Fruit fly (Drosophila melanogaster) whole organism, embryonic: ENCODE data around the gene CG42240.

Experiments used
- ATbp ChIP-seq: fragments of 200-800 bp; sonication (Bioruptor generic); optimal IDR thresholded peaks from 2 replicates; lab custom pipeline; 2017; ENCODE audit warnings: missing biosample characterization, mild to moderate bottlenecking, missing genetic modification characterization, missing genetic modification reagents
- Atf3 ChIP-seq: fragments of 200-800 bp; sonication (Bioruptor generic); optimal IDR thresholded peaks from 3 replicates; lab custom pipeline; 2016; ENCODE audit warnings: missing biosample characterization, missing genetic modification characterization
- CG10209 ChIP-seq: fragments of 200-800 bp; sonication (Bioruptor generic); optimal IDR thresholded peaks from 3 replicates; lab custom pipeline; 2017; ENCODE audit warnings: missing biosample characterization, mild to moderate bottlenecking, missing genetic modification characterization, missing genetic modification reagents
- CG11093 ChIP-seq: fragments of 200-800 bp; sonication (Bioruptor generic); IDR thresholded peaks from 3 replicates; pipeline ENCODE4 v1.3.6; 2022; ENCODE audit warnings: missing biosample characterization, missing genetic modification characterization
- CG11723 ChIP-seq: fragments of 200-800 bp; sonication (Bioruptor generic); optimal IDR thresholded peaks from 2 replicates; lab custom pipeline; 2017; ENCODE audit warnings: missing biosample characterization, mild to moderate bottlenecking, missing genetic modification characterization
- CG12236 ChIP-seq: fragments of 200-800 bp; sonication (Bioruptor generic); optimal IDR thresholded peaks from 2 replicates; lab custom pipeline; 2016; ENCODE audit warnings: missing biosample characterization, missing genetic modification characterization
- CG12391 ChIP-seq: fragments of 200-800 bp; sonication (Bioruptor generic); optimal IDR thresholded peaks from 3 replicates; lab custom pipeline; 2018; ENCODE audit warnings: missing biosample characterization, mild to moderate bottlenecking, missing genetic modification characterization, moderate library complexity
- CG16863 ChIP-seq: fragments of 200-800 bp; sonication (Bioruptor generic); optimal IDR thresholded peaks from 3 replicates; lab custom pipeline; 2016; ENCODE audit warnings: missing biosample characterization, missing genetic modification characterization
- CG17328 ChIP-seq: fragments of 200-800 bp; sonication (Bioruptor generic); IDR thresholded peaks from 2 replicates; pipeline ENCODE4 v1.3.6; 2022; ENCODE audit warnings: missing biosample characterization, missing genetic modification characterization
- CG17612 ChIP-seq: fragments of 200-800 bp; sonication (Bioruptor generic); IDR thresholded peaks from 2 replicates; pipeline ENCODE4 v1.3.6; 2022; ENCODE audit warnings: missing biosample characterization, missing genetic modification characterization
- CG17829 ChIP-seq: fragments of 200-800 bp; optimal IDR thresholded peaks from 2 replicates; lab custom pipeline; 2019; ENCODE audit warnings: missing biosample characterization, mild to moderate bottlenecking, missing genetic modification characterization, moderate library complexity
- CG18011 ChIP-seq: fragments of 200-800 bp; sonication (Bioruptor generic); optimal IDR thresholded peaks from 2 replicates; lab custom pipeline; 2017; ENCODE audit warnings: missing biosample characterization, missing genetic modification characterization, mild to moderate bottlenecking, moderate library complexity, missing genotype
- CG31224 ChIP-seq: fragments of 200-800 bp; sonication (Bioruptor generic); IDR thresholded peaks from 2 replicates; pipeline ENCODE4 v1.3.6; 2022; ENCODE audit warnings: missing biosample characterization, missing genetic modification characterization
- CG33557 ChIP-seq: fragments of 200-800 bp; sonication (Bioruptor generic); optimal IDR thresholded peaks from 2 replicates; lab custom pipeline; 2019; ENCODE audit warnings: missing biosample characterization, mild to moderate bottlenecking, missing genetic modification characterization, moderate library complexity
- CG34422 ChIP-seq: fragments of 200-800 bp; sonication (Bioruptor generic); IDR thresholded peaks from 3 replicates; pipeline ENCODE4 v1.3.6; 2022; ENCODE audit warnings: missing biosample characterization, missing genetic modification characterization
- CG6791 ChIP-seq: fragments of 200-800 bp; sonication (Bioruptor generic); IDR thresholded peaks from 3 replicates; pipeline ENCODE4 v1.3.6; 2022; ENCODE audit warnings: missing biosample characterization, missing genetic modification characterization; ENCODE audit not compliant: partially characterized antibody
- CG8359 ChIP-seq: fragments of 200-800 bp; sonication (Bioruptor generic); optimal IDR thresholded peaks from 2 replicates; lab custom pipeline; 2017; ENCODE audit warnings: missing biosample characterization, mild to moderate bottlenecking, missing genetic modification characterization, borderline replicate concordance
- CkIIα-i1 ChIP-seq: fragments of 200-800 bp; sonication (Bioruptor generic); IDR thresholded peaks from 2 replicates; pipeline ENCODE4 v1.3.6; 2022; ENCODE audit warnings: missing biosample characterization, missing genetic modification characterization
- Doc2 ChIP-seq: fragments of 200-800 bp; sonication (Bioruptor generic); IDR thresholded peaks from 2 replicates; pipeline ENCODE4 v1.3.6; 2022; ENCODE audit warnings: missing biosample characterization, missing genetic modification characterization
- Drgx ChIP-seq: fragments of 200-800 bp; sonication (Bioruptor generic); IDR thresholded peaks from 2 replicates; pipeline ENCODE4 v1.3.6; 2022; ENCODE audit warnings: missing biosample characterization, missing genetic modification characterization
- E2f1 ChIP-seq: fragments of 200-800 bp; sonication (Bioruptor generic); IDR thresholded peaks from 2 replicates; pipeline ENCODE4 v1.3.6; 2022; ENCODE audit warnings: missing biosample characterization, missing genetic modification characterization
- Fer2 ChIP-seq: fragments of 200-800 bp; sonication (Bioruptor generic); optimal IDR thresholded peaks from 2 replicates; lab custom pipeline; 2018; ENCODE audit warnings: missing biosample characterization, mild to moderate bottlenecking, missing genetic modification characterization, moderate library complexity
- Fer3 ChIP-seq: fragments of 200-800 bp; sonication (Bioruptor generic); optimal IDR thresholded peaks from 2 replicates; lab custom pipeline; 2018; ENCODE audit warnings: missing biosample characterization, mild to moderate bottlenecking, missing genetic modification characterization, moderate library complexity
- HLH54F ChIP-seq: fragments of 200-800 bp; sonication (Bioruptor generic); optimal IDR thresholded peaks from 3 replicates; lab custom pipeline; 2016; ENCODE audit warnings: missing biosample characterization, missing genetic modification characterization
- Hmr ChIP-seq: fragments of 200-800 bp; sonication (Bioruptor generic); optimal IDR thresholded peaks from 3 replicates; lab custom pipeline; 2017; ENCODE audit warnings: mild to moderate bottlenecking, missing biosample characterization, missing genetic modification reagents, missing genetic modification characterization
- Hr3 ChIP-seq: fragments of 200-800 bp; sonication (Bioruptor generic); optimal IDR thresholded peaks from 3 replicates; lab custom pipeline; 2016; ENCODE audit warnings: missing biosample characterization, missing genetic modification characterization
- NC2α ChIP-seq: fragments of 200-800 bp; sonication (Bioruptor generic); optimal IDR thresholded peaks from 2 replicates; lab custom pipeline; 2016; ENCODE audit warnings: missing biosample characterization, missing genetic modification characterization
- Nf-YC ChIP-seq: fragments of 200-800 bp; optimal IDR thresholded peaks from 3 replicates; lab custom pipeline; 2019; ENCODE audit warnings: missing biosample characterization, mild to moderate bottlenecking, missing genetic modification characterization, moderate library complexity
- Sry-δ ChIP-seq: fragments of 200-800 bp; sonication (Bioruptor generic); optimal IDR thresholded peaks from 2 replicates; lab custom pipeline; 2016; ENCODE audit warnings: missing biosample characterization, missing genetic modification characterization
- Stat92E ChIP-seq, 3 experiments: fragments of >200 bp in 2 of 3; fragments of 200-800 bp in 1 of 3; sonication (Bioruptor generic) in 1 of 3; optimal IDR thresholded peaks; 2 replicates each; lab custom pipeline; 2017 to 2019; ENCODE audit warnings: missing biosample characterization in 3 of 3, missing genetic modification characterization in 3 of 3, mild to moderate bottlenecking in 1 of 3, moderate library complexity in 1 of 3
- Vsx1 ChIP-seq: fragments of 200-800 bp; sonication (Bioruptor generic); optimal IDR thresholded peaks from 2 replicates; lab custom pipeline; 2017; ENCODE audit warnings: missing biosample characterization, mild to moderate bottlenecking, missing genetic modification characterization, missing genetic modification reagents
- bigmax ChIP-seq: fragments of 200-800 bp; sonication (Bioruptor generic); optimal IDR thresholded peaks from 2 replicates; lab custom pipeline; 2018; ENCODE audit warnings: missing biosample characterization, mild to moderate bottlenecking, missing genetic modification characterization
- btn ChIP-seq: fragments of 200-800 bp; sonication (Bioruptor generic); optimal IDR thresholded peaks from 2 replicates; lab custom pipeline; 2016; ENCODE audit warnings: missing biosample characterization, missing genetic modification characterization
- chif ChIP-seq, 2 experiments: fragments of 200-800 bp; sonication (Bioruptor generic); optimal IDR thresholded peaks; 3 replicates each; lab custom pipeline; 2016; ENCODE audit warnings: missing biosample characterization in 2 of 2, missing genetic modification characterization in 2 of 2
- crc ChIP-seq: fragments of 200-800 bp; sonication (Bioruptor generic); optimal IDR thresholded peaks from 2 replicates; lab custom pipeline; 2016; ENCODE audit warnings: missing biosample characterization, missing genetic modification characterization
- cwo ChIP-seq: fragments of 200-800 bp; sonication (Bioruptor generic); optimal IDR thresholded peaks from 3 replicates; lab custom pipeline; 2017; ENCODE audit warnings: missing biosample characterization, missing genetic modification characterization, mild to moderate bottlenecking, moderate library complexity, missing genetic modification reagents
- dan ChIP-seq: fragments of 200-800 bp; sonication (Bioruptor generic); IDR thresholded peaks from 2 replicates; pipeline ENCODE4 v1.3.6; 2022; ENCODE audit warnings: missing biosample characterization, missing genetic modification characterization
- dm ChIP-seq: fragments of 200-800 bp; sonication (Bioruptor generic); optimal IDR thresholded peaks from 3 replicates; lab custom pipeline; 2016; ENCODE audit warnings: missing biosample characterization, missing genetic modification characterization
- gce ChIP-seq: fragments of 200-800 bp; sonication (Bioruptor generic); IDR thresholded peaks from 3 replicates; pipeline ENCODE4 v1.3.6; 2022; ENCODE audit warnings: missing biosample characterization, missing genetic modification characterization
- mam ChIP-seq: fragments of 200-800 bp; sonication (Bioruptor generic); optimal IDR thresholded peaks from 3 replicates; lab custom pipeline; 2016; ENCODE audit warnings: missing biosample characterization, missing genetic modification characterization
- oc ChIP-seq: fragments of 200-800 bp; sonication (Bioruptor generic); optimal IDR thresholded peaks from 2 replicates; lab custom pipeline; 2018; ENCODE audit warnings: missing biosample characterization, mild to moderate bottlenecking, missing genetic modification characterization, moderate library complexity
- otp ChIP-seq: fragments of 200-800 bp; sonication (Bioruptor generic); IDR thresholded peaks from 3 replicates; pipeline ENCODE4, ENCODE4 v1.3.6; 2022; ENCODE audit warnings: missing biosample characterization, missing genetic modification characterization
- pan ChIP-seq, 4 experiments: fragments of >200 bp in 3 of 4; fragments of 200-800 bp in 1 of 4; sonication (Bioruptor generic) in 1 of 4; optimal IDR thresholded peaks in 3 of 4; IDR thresholded peaks in 1 of 4; 2 replicates each; pipeline versions ENCODE4 v1.3.6 to Lab custom; 2017 to 2022; ENCODE audit warnings: missing biosample characterization in 2 of 4, missing genetic modification characterization in 2 of 4, mixed read lengths in 1 of 4
- rib ChIP-seq: fragments of 200-800 bp; sonication (Bioruptor generic); IDR thresholded peaks from 2 replicates; pipeline ENCODE4 v1.3.6; 2022; ENCODE audit warnings: missing biosample characterization, missing genetic modification characterization
- schlank ChIP-seq: fragments of 200-800 bp; sonication (Bioruptor generic); optimal IDR thresholded peaks from 2 replicates; lab custom pipeline; 2018; ENCODE audit warnings: missing biosample characterization, mild to moderate bottlenecking, missing genetic modification characterization
- slou ChIP-seq: fragments of 200-800 bp; sonication (Bioruptor generic); optimal IDR thresholded peaks from 3 replicates; lab custom pipeline; 2016; ENCODE audit warnings: missing biosample characterization, missing genetic modification characterization
- tna ChIP-seq: fragments of 200-800 bp; sonication (Bioruptor generic); IDR thresholded peaks from 2 replicates; pipeline ENCODE4 v1.3.6; 2022; ENCODE audit warnings: missing biosample characterization, missing genetic modification characterization; ENCODE audit not compliant: partially characterized antibody
- toy ChIP-seq: fragments of 200-800 bp; sonication (Bioruptor generic); IDR thresholded peaks from 2 replicates; pipeline ENCODE4 v1.3.6; 2022; ENCODE audit warnings: missing biosample characterization, missing genetic modification characterization
- vvl ChIP-seq: fragments of 200-800 bp; sonication (Bioruptor generic); IDR thresholded peaks from 2 replicates; pipeline ENCODE4 v1.3.6; 2022; ENCODE audit warnings: missing biosample characterization, missing genetic modification characterization
- wdn ChIP-seq: fragments of 200-800 bp; sonication (Bioruptor generic); IDR thresholded peaks from 2 replicates; pipeline ENCODE4 v1.3.6; 2022; ENCODE audit warnings: missing biosample characterization, missing genetic modification characterization

CG42240 gene

DNA sequence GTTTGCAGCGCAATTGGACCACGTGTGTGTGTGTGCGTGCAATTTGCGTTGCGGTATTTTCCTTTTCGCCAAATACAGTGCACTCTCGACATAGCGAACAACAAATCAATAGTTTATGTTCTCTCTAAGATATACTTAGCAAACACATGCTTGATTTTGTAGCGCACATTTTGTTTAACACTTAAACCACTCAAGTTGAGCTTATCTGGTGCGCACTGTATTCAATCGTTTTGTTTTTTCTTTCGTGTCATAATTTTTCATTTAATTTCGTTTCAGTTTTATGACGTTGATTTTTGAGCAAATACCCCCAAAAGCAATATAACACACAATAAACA, 35.7 kb downstream of the CG42240 start (continued):
- TF ChIP-seq CG31224 (peak; percentile 78), vvl (peak; percentile 95), Stat92E (GFP tag; optimal IDR thresholded peaks at IDR 0.05; lab: Kevin White, UChicago) (no peak), CG11723 (GFP tag; lab: Kevin White, UChicago) (peak; percentile 59), CG17612 (GFP tag; lab: Robert Waterston, UW) (0 out of 2 replicates have a peak, but pooled peaks have one; percentile 41), oc (tag; lab: Kevin White, UChicago) (peak; percentile 76), E2f1 (GFP tag; lab: Robert Waterston, UW) (peak; percentile 84), rib (GFP tag; lab: Robert Waterston, UW) (peak; percentile 94), otp (GFP tag; lab: Robert Waterston, UW) (peak; percentile 76), CG12236 (peak; percentile 61), bigmax (no peak), CG10209 (GFP tag; lab: Kevin White, UChicago) (peak; percentile 82), CG8359 (GFP tag; lab: Kevin White, UChicago) (no peak), CG11093 (GFP tag; lab: Robert Waterston, UW) (peak; percentile 80; the same call in 2 of the 3 replicates), dan (GFP tag; lab: Robert Waterston, UW) (no peak), Doc2 (GFP tag; lab: Robert Waterston, UW) (peak; percentile 55; the same call in 1 of the 2 replicates), toy (GFP tag; lab: Robert Waterston, UW) (peak; percentile 78; the same call in 1 of the 2 replicates), Drgx (GFP tag; lab: Robert Waterston, UW) (peak; percentile 96), btn (peak; percentile 61), CkIIα-i1 (GFP tag; lab: Robert Waterston, UW) (0 out of 2 replicates have a peak, but pooled peaks have one; percentile 42), CG17328 (GFP tag; lab: Robert Waterston, UW) (peak; percentile 85), Hr3 (peak; percentile 59), Vsx1 (GFP tag; lab: Kevin White, UChicago) (peak; percentile 42), wdn (GFP tag; lab: Robert Waterston, UW) (peak; percentile 91), Fer2 (peak; percentile 86), schlank (tag; lab: Kevin White, UChicago) (peak; percentile 89), Sry-δ (GFP tag; lab: Kevin White, UChicago) (peak; percentile 37), slou (GFP tag; lab: Kevin White, UChicago) (peak; percentile 75), tna (GFP tag; lab: Robert Waterston, UW) (no peak), CG16863 (peak; percentile 67), Atf3 (peak; percentile 57), Fer3 (tag; lab: Kevin White, UChicago) (peak; percentile 90), CG18011 (GFP tag; lab: Kevin White, UChicago) (peak; percentile 60), cwo (peak; percentile 81), HLH54F (peak; percentile 86), CG17829 (tag; lab: Kevin White, UChicago) (peak; percentile 59), CG34422 (GFP tag; lab: Robert Waterston, UW) (peak; percentile 93), pan (optimal IDR thresholded peaks at IDR 0.05; lab: Kevin White, UChicago) (no peak), pan (GFP tag; optimal IDR thresholded peaks at IDR 0.05 in 1 of 2, IDR thresholded peaks at IDR 0.05 in 1 of 2) (peak in 1 of 2 experiments; percentile 93), CG6791 (GFP tag; lab: Robert Waterston, UW) (no peak), CG12391 (tag; lab: Kevin White, UChicago) (peak; percentile 79), dm (GFP tag; lab: Kevin White, UChicago) (peak; percentile 75), crc (GFP tag; lab: Kevin White, UChicago) (peak; percentile 77), ATbp (GFP tag; lab: Kevin White, UChicago) (peak; percentile 71), NC2α (GFP tag; lab: Kevin White, UChicago) (peak; percentile 16), CG33557 (peak; percentile 7), Nf-YC (tag; lab: Kevin White, UChicago) (peak; percentile 72), gce (peak; percentile 74; the same call in 1 of the 3 replicates), mam (GFP tag; lab: Kevin White, UChicago) (peak; percentile 92), Hmr (GFP tag; lab: Kevin White, UChicago) (peak; percentile 88), chif (GFP tag; optimal IDR thresholded peaks at IDR 0.05; lab: Kevin White, UChicago) (peak; percentile 68 to 81)
